Worm (Caenorhabditis elegans) whole organism, midembryonic: ENCODE results near the gene sri-7.

Experiments
- T22C8.4 ChIP-seq: fragments of 200-800 bp; sonication (Bioruptor generic); IDR thresholded peaks from 2 replicates; pipeline ENCODE4 v1.3.6; 2022; ENCODE audit warnings: missing genetic modification characterization, missing compliant biosample characterization
- cog-1 ChIP-seq: sonication (generic microtip); optimal IDR thresholded peaks from 2 replicates; lab custom pipeline; 2016; ENCODE audit warnings: missing genetic modification characterization, missing compliant biosample characterization
- flt-1 ChIP-seq: fragments of 200-800 bp; sonication (Bioruptor generic); IDR thresholded peaks from 2 replicates; pipeline ENCODE4 v1.3.6; 2022; ENCODE audit warnings: missing genetic modification characterization, missing compliant biosample characterization
- klf-2 ChIP-seq: fragments of 200-800 bp; sonication (Bioruptor generic); conservative IDR thresholded peaks from 2 replicates; pipeline ENCODE4 v1.3.6; 2022; ENCODE audit warnings: missing genetic modification reagents, missing genetic modification characterization, missing compliant biosample characterization
- med-1 ChIP-seq: sonication (generic microtip); optimal IDR thresholded peaks from 2 replicates; lab custom pipeline; 2017; ENCODE audit warnings: missing genetic modification characterization, mild to moderate bottlenecking, missing compliant biosample characterization, antibody characterized with exemption, missing genetic modification reagents; ENCODE audit not compliant: insufficient read depth
- tab-1 ChIP-seq: fragments of 200-800 bp; sonication (Bioruptor generic); IDR thresholded peaks from 2 replicates; pipeline ENCODE4 v1.3.6; 2022; ENCODE audit warnings: missing genetic modification characterization, missing compliant biosample characterization
- ztf-23 ChIP-seq: fragments of 200-800 bp; sonication (Bioruptor generic); IDR thresholded peaks from 2 replicates; pipeline ENCODE4 v1.3.6; 2022; ENCODE audit warnings: missing genetic modification reagents, missing genetic modification characterization, missing compliant biosample characterization

- no peak for TF ChIP-seq cog-1
- TF ChIP-seq T22C8.4 (GFP tag; lab: Robert Waterston, UW): no peak
- TF ChIP-seq flt-1 (GFP tag; lab: Robert Waterston, UW): no peak
- no peak for TF ChIP-seq klf-2
- TF ChIP-seq ztf-23 (GFP tag; lab: Robert Waterston, UW): no peak
- no peak for TF ChIP-seq tab-1 (GFP tag; lab: Robert Waterston, UW)
- no peak for TF ChIP-seq med-1 (GFP tag; lab: Kevin White, UChicago)
These were observed 30.4 kb upstream of the sri-7 start, which contains the start of gene nhr-269 for ce11 chrV:15369707-15370106.
